Worm (Caenorhabditis elegans): Measurements from ENCODE around the gene srx-95.

DNA sequence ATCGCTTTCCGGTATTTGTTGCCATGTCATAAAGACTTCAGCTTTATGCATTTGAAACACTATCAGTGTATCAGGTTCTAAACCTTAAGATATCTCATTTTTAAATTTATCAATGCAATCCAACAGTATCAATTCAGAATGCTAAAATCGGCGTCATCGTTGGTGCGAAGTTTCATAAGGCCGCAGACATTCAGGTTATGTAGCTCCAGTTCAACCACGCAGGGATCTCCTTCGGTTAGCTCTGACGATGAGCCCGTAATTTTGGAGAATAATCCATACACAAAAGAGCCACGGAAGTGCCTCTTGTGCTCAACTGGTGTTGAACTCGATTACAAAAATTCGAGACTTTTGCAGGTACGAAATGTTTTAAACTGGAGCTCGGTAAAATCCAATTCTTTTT is 18.5 kb downstream of the srx-95 start, which contains the start of gene mrps-18.C:
- TF ChIP-seq lin-35 (GFP tag; optimal IDR thresholded peaks at IDR 0.05): no peak
- TF ChIP-seq lin-15B (tag; optimal IDR thresholded peaks at IDR 0.05): no peak
- no peak for TF ChIP-seq fkh-10 (GFP tag; optimal IDR thresholded peaks at IDR 0.05)
- TF ChIP-seq fos-1 (tag; optimal IDR thresholded peaks at IDR 0.05): no peak
- TF ChIP-seq ama-1 (optimal IDR thresholded peaks at IDR 0.05): no peak
- no peak for TF ChIP-seq lsy-2 (tag; optimal IDR thresholded peaks at IDR 0.05)
